Worm (Caenorhabditis elegans) whole organism, early embryonic: ENCODE measurements around the gene srw-121.

Experiments
- B0310.2 ChIP-seq: sonication (generic microtip); optimal IDR thresholded peaks from 2 replicates; lab custom pipeline; 2016; ENCODE audit warnings: mild to moderate bottlenecking, missing genetic modification characterization, missing compliant biosample characterization
- aly-1 ChIP-seq: sonication (generic microtip); optimal IDR thresholded peaks from 2 replicates; lab custom pipeline; 2016; ENCODE audit warnings: missing genetic modification characterization, missing compliant biosample characterization
- ama-1 ChIP-seq: fragments of 150-350 bp; optimal IDR thresholded peaks from 2 replicates; lab custom pipeline; 2014
- ceh-36 ChIP-seq: sonication (generic microtip); optimal IDR thresholded peaks from 2 replicates; lab custom pipeline; 2016; ENCODE audit warnings: missing genetic modification characterization, inconsistent platforms, missing compliant biosample characterization
- hmbx-1 ChIP-seq: sonication (generic microtip); optimal IDR thresholded peaks from 2 replicates; lab custom pipeline; 2016; ENCODE audit warnings: mild to moderate bottlenecking, missing genetic modification characterization, missing compliant biosample characterization
- hmg-4 ChIP-seq: fragments of 200-800 bp; sonication (Bioruptor generic); optimal IDR thresholded peaks from 2 replicates; lab custom pipeline; 2018; ENCODE audit warnings: mild to moderate bottlenecking, missing genetic modification characterization, missing compliant biosample characterization
- hnd-1 ChIP-seq: sonication (generic microtip); optimal IDR thresholded peaks from 2 replicates; lab custom pipeline; 2016; ENCODE audit warnings: missing genetic modification characterization, missing compliant biosample characterization
- pes-1 ChIP-seq: fragments of 200-800 bp; sonication (Bioruptor generic); IDR thresholded peaks from 2 replicates; pipeline ENCODE4 v1.3.6; 2022; ENCODE audit warnings: missing genetic modification reagents, missing genetic modification characterization, missing compliant biosample characterization
- sea-1 ChIP-seq: fragments of 200-800 bp; sonication (Bioruptor generic); conservative IDR thresholded peaks from 2 replicates; pipeline ENCODE4 v1.3.6; 2022; ENCODE audit warnings: missing genetic modification characterization, missing compliant biosample characterization
- tra-4 ChIP-seq: sonication (generic microtip); optimal IDR thresholded peaks from 2 replicates; lab custom pipeline; 2017; ENCODE audit warnings: missing genetic modification characterization, missing compliant biosample characterization

- no peak for TF ChIP-seq tra-4 (tag; lab: Kevin White, UChicago)
- no peak for TF ChIP-seq ama-1 (lab: Kevin White, UChicago)
- TF ChIP-seq B0310.2 = no peak
- no peak for TF ChIP-seq ceh-36
- no peak for TF ChIP-seq hnd-1 (tag; lab: Kevin White, UChicago)
- TF ChIP-seq hmg-4 (GFP tag; lab: Kevin White, UChicago) = no peak
- no peak for TF ChIP-seq pes-1 (GFP tag; lab: Robert Waterston, UW)
- no peak for TF ChIP-seq sea-1
- TF ChIP-seq aly-1 (tag; lab: Kevin White, UChicago) = no peak
- TF ChIP-seq hmbx-1 (tag; lab: Kevin White, UChicago) = no peak
Observed at ce11 chrV:3024274-3024673, 32.9 kb upstream of the srw-121 start, which contains the start of gene asp-8.
